Worm (Caenorhabditis elegans) whole organism, L4 larva: ENCODE data around the gene cpr-8.

ENCODE experiments used
- D1046.2 ChIP-seq: fragments of 200-800 bp; sonication (Bioruptor generic); IDR thresholded peaks from 2 replicates; pipeline ENCODE4 v1.3.6; 2022; ENCODE audit warnings: missing genetic modification characterization, missing compliant biosample characterization
- F37D6.2 ChIP-seq: sonication (generic microtip); optimal IDR thresholded peaks from 2 replicates; lab custom pipeline; 2016; ENCODE audit warnings: mild to moderate bottlenecking, missing genetic modification characterization, missing compliant biosample characterization
- T20F7.1 ChIP-seq: fragments of 200-800 bp; sonication (Bioruptor generic); optimal IDR thresholded peaks from 2 replicates; lab custom pipeline; 2018; ENCODE audit warnings: mild to moderate bottlenecking, missing genetic modification characterization, missing compliant biosample characterization
- T26A8.4 ChIP-seq: fragments of 200-800 bp; sonication (Bioruptor generic); IDR thresholded peaks from 2 replicates; pipeline ENCODE4 v1.3.6; 2022; ENCODE audit warnings: missing genetic modification characterization, missing compliant biosample characterization
- Y48G9A.11 ChIP-seq: fragments of 200-800 bp; sonication (Bioruptor generic); IDR thresholded peaks from 2 replicates; pipeline ENCODE4 v1.3.6; 2022; ENCODE audit warnings: missing genetic modification reagents, missing genetic modification characterization, missing compliant biosample characterization
- Y5F2A.4 ChIP-seq: fragments of 200-800 bp; sonication (Bioruptor generic); optimal IDR thresholded peaks from 2 replicates; lab custom pipeline; 2018; ENCODE audit warnings: mild to moderate bottlenecking, missing genetic modification characterization, missing compliant biosample characterization
- ZK337.2 ChIP-seq: fragments of 200-800 bp; sonication (Bioruptor generic); IDR thresholded peaks from 2 replicates; pipeline ENCODE4 v1.3.6; 2022; ENCODE audit warnings: missing genetic modification reagents, missing genetic modification characterization, missing compliant biosample characterization
- arid-1 ChIP-seq: fragments of 200-800 bp; sonication (Bioruptor generic); conservative IDR thresholded peaks from 2 replicates; pipeline ENCODE4 v1.3.6; 2022; ENCODE audit warnings: missing genetic modification reagents, missing genetic modification characterization, missing compliant biosample characterization
- ceh-32 ChIP-seq: sonication (generic microtip); optimal IDR thresholded peaks from 2 replicates; lab custom pipeline; 2016; ENCODE audit warnings: mild to moderate bottlenecking, missing genetic modification characterization, missing compliant biosample characterization; ENCODE audit not compliant: poor library complexity
- ceh-44 ChIP-seq: fragments of 200-800 bp; sonication (Bioruptor generic); IDR thresholded peaks from 2 replicates; pipeline ENCODE4 v1.3.6; 2022; ENCODE audit warnings: missing genetic modification reagents, missing genetic modification characterization, missing compliant biosample characterization
- ctbp-1 ChIP-seq: fragments of 200-800 bp; sonication (Bioruptor generic); IDR thresholded peaks from 2 replicates; pipeline ENCODE4 v1.3.6; 2022; ENCODE audit warnings: missing genetic modification reagents, missing genetic modification characterization, missing compliant biosample characterization
- daf-16 ChIP-seq, 3 experiments: sonication (generic microtip); optimal IDR thresholded peaks; 2 replicates each; lab custom pipeline; 2016 to 2017; ENCODE audit warnings: missing genetic modification characterization in 3 of 3, missing genetic modification reagents in 3 of 3, mild to moderate bottlenecking in 2 of 3, missing compliant biosample characterization in 2 of 3, missing biosample characterization in 1 of 3, moderate library complexity in 1 of 3
- dmd-6 ChIP-seq: fragments of 200-800 bp; sonication (Bioruptor generic); IDR thresholded peaks from 2 replicates; pipeline ENCODE4 v1.3.6; 2022; ENCODE audit warnings: missing genetic modification reagents, missing genetic modification characterization, missing compliant biosample characterization
- dmd-8 ChIP-seq: fragments of 200-800 bp; sonication (Bioruptor generic); IDR thresholded peaks from 2 replicates; pipeline ENCODE4 v1.3.6; 2022; ENCODE audit warnings: missing genetic modification characterization, missing compliant biosample characterization
- dmd-9 ChIP-seq: fragments of 200-800 bp; sonication (Bioruptor generic); IDR thresholded peaks from 2 replicates; pipeline ENCODE4 v1.3.6; 2022; ENCODE audit warnings: missing genetic modification reagents, missing genetic modification characterization, missing compliant biosample characterization
- dpl-1 ChIP-seq: fragments of 150-350 bp; optimal IDR thresholded peaks from 2 replicates; lab custom pipeline; 2014; ENCODE audit warnings: missing biosample characterization, missing genetic modification reagents, missing genetic modification characterization
- dve-1 ChIP-seq: sonication (generic microtip); optimal IDR thresholded peaks from 2 replicates; lab custom pipeline; 2017; ENCODE audit warnings: antibody characterized with exemption, mild to moderate bottlenecking, missing genetic modification characterization, missing compliant biosample characterization; ENCODE audit not compliant: insufficient read depth
- egl-43 ChIP-seq: fragments of 200-800 bp; sonication (Bioruptor generic); IDR thresholded peaks from 2 replicates; pipeline ENCODE4 v1.3.6; 2022; ENCODE audit warnings: missing genetic modification reagents, missing genetic modification characterization, missing compliant biosample characterization
- hif-1 ChIP-seq, 2 experiments: sonication (generic microtip); optimal IDR thresholded peaks; 2 replicates each; lab custom pipeline; 2016 to 2017; ENCODE audit warnings: missing compliant biosample characterization in 2 of 2, missing genetic modification characterization in 2 of 2, missing genetic modification reagents in 2 of 2, missing genotype in 2 of 2, mild to moderate bottlenecking in 1 of 2
- hlh-11 ChIP-seq: fragments of 200-800 bp; sonication (Bioruptor generic); optimal IDR thresholded peaks from 2 replicates; lab custom pipeline; 2018; ENCODE audit warnings: mild to moderate bottlenecking, missing genetic modification characterization, missing compliant biosample characterization
- hlh-30 ChIP-seq: sonication (generic microtip); optimal IDR thresholded peaks from 2 replicates; lab custom pipeline; 2017; ENCODE audit warnings: antibody characterized with exemption, mild to moderate bottlenecking, missing genetic modification characterization, missing compliant biosample characterization; ENCODE audit not compliant: insufficient read depth
- hmg-1.1 ChIP-seq: fragments of 200-800 bp; sonication (Bioruptor generic); IDR thresholded peaks from 2 replicates; pipeline ENCODE4 v1.3.6; 2022; ENCODE audit warnings: missing genetic modification reagents, missing genetic modification characterization, missing compliant biosample characterization
- jun-1 ChIP-seq: fragments of 150-350 bp; optimal IDR thresholded peaks from 2 replicates; lab custom pipeline; 2014; ENCODE audit warnings: missing biosample characterization, missing genetic modification reagents, missing genetic modification characterization
- lin-13 ChIP-seq: fragments of 150-350 bp; optimal IDR thresholded peaks from 2 replicates; lab custom pipeline; 2014; ENCODE audit warnings: missing biosample characterization, missing genetic modification reagents, missing genetic modification characterization
- lin-15B ChIP-seq: fragments of 150-350 bp; sonication (generic microtip); optimal IDR thresholded peaks from 3 replicates; lab custom pipeline; 2014; ENCODE audit warnings: missing biosample characterization, missing genetic modification characterization
- lin-38 ChIP-seq: fragments of 200-800 bp; sonication (Bioruptor generic); IDR thresholded peaks from 2 replicates; pipeline ENCODE4 v1.3.6; 2022; ENCODE audit warnings: missing genetic modification reagents, missing genetic modification characterization, missing compliant biosample characterization
- lir-3 ChIP-seq: sonication (generic microtip); optimal IDR thresholded peaks from 2 replicates; lab custom pipeline; 2016; ENCODE audit warnings: mild to moderate bottlenecking, missing genetic modification characterization, missing compliant biosample characterization
- lsy-2 ChIP-seq, 2 experiments: fragments of 150-350 bp in 1 of 2; sonication (generic microtip) in 1 of 2; optimal IDR thresholded peaks; 2 replicates each; lab custom pipeline; 2014 to 2017; ENCODE audit warnings: missing biosample characterization in 2 of 2, missing genetic modification characterization in 2 of 2
- mdl-1 ChIP-seq, 2 experiments: fragments of 150-350 bp in 1 of 2; sonication (generic microtip) in 1 of 2; optimal IDR thresholded peaks; 2 replicates each; lab custom pipeline; 2014 to 2017; ENCODE audit warnings: missing biosample characterization in 2 of 2, missing genetic modification characterization in 2 of 2
- mdt-29 ChIP-seq: fragments of 200-800 bp; sonication (Bioruptor generic); IDR thresholded peaks from 2 replicates; pipeline ENCODE4 v1.3.6; 2022; ENCODE audit warnings: missing genetic modification reagents, missing genetic modification characterization, missing compliant biosample characterization
- mep-1 ChIP-seq: fragments of 150-350 bp; sonication (generic microtip); optimal IDR thresholded peaks from 3 replicates; lab custom pipeline; 2014; ENCODE audit warnings: missing biosample characterization, missing genetic modification characterization
- mes-2 ChIP-seq: sonication (generic microtip); optimal IDR thresholded peaks from 2 replicates; lab custom pipeline; 2016; ENCODE audit warnings: missing genotype, mild to moderate bottlenecking, missing genetic modification characterization, missing compliant biosample characterization; ENCODE audit not compliant: poor library complexity, severe bottlenecking
- mxl-2 ChIP-seq: fragments of 200-800 bp; sonication (Bioruptor generic); conservative IDR thresholded peaks from 2 replicates; pipeline ENCODE4 v1.3.6; 2022; ENCODE audit warnings: missing genetic modification reagents, missing genetic modification characterization, missing compliant biosample characterization
- mxl-3 ChIP-seq: fragments of 200-800 bp; sonication (Bioruptor generic); optimal IDR thresholded peaks from 2 replicates; lab custom pipeline; 2018; ENCODE audit warnings: mild to moderate bottlenecking, missing genetic modification characterization, missing compliant biosample characterization
- nhr-10 ChIP-seq: fragments of 150-350 bp; optimal IDR thresholded peaks from 2 replicates; lab custom pipeline; 2014; ENCODE audit warnings: missing biosample characterization, missing genetic modification characterization
- nhr-102 ChIP-seq: sonication (generic microtip); optimal IDR thresholded peaks from 2 replicates; lab custom pipeline; 2016; ENCODE audit warnings: mild to moderate bottlenecking, missing genetic modification characterization, moderate library complexity, missing compliant biosample characterization
- nhr-11 ChIP-seq: fragments of 150-350 bp; optimal IDR thresholded peaks from 2 replicates; lab custom pipeline; 2014; ENCODE audit warnings: missing biosample characterization, missing genetic modification characterization
- nhr-28 ChIP-seq: fragments of 150-350 bp; optimal IDR thresholded peaks from 2 replicates; lab custom pipeline; 2014; ENCODE audit warnings: missing biosample characterization, missing genetic modification characterization
- nhr-6 ChIP-seq: fragments of 150-350 bp; optimal IDR thresholded peaks from 2 replicates; lab custom pipeline; 2014; ENCODE audit warnings: missing biosample characterization, missing genetic modification characterization
- nhr-76 ChIP-seq: fragments of 150-350 bp; optimal IDR thresholded peaks from 2 replicates; lab custom pipeline; 2014; ENCODE audit warnings: missing biosample characterization, missing genetic modification characterization
- nhr-77 ChIP-seq: fragments of 150-350 bp; optimal IDR thresholded peaks from 2 replicates; lab custom pipeline; 2014; ENCODE audit warnings: missing biosample characterization, missing genetic modification characterization
- php-3 ChIP-seq: fragments of 200-800 bp; sonication (Bioruptor generic); IDR thresholded peaks from 2 replicates; pipeline ENCODE4 v1.3.6; 2022; ENCODE audit warnings: missing genetic modification reagents, missing genetic modification characterization, missing compliant biosample characterization
- pqm-1 ChIP-seq: sonication (generic microtip); optimal IDR thresholded peaks from 2 replicates; lab custom pipeline; 2017; ENCODE audit warnings: missing biosample characterization, missing genetic modification characterization
- rbr-2 ChIP-seq: sonication (generic microtip); optimal IDR thresholded peaks from 2 replicates; lab custom pipeline; 2016; ENCODE audit warnings: missing genotype, missing genetic modification characterization, missing compliant biosample characterization
- snpc-1.2 ChIP-seq: fragments of 200-800 bp; sonication (Bioruptor generic); IDR thresholded peaks from 2 replicates; pipeline ENCODE4 v1.3.6; 2022; ENCODE audit warnings: missing genetic modification reagents, missing genetic modification characterization, missing compliant biosample characterization
- tra-1 ChIP-seq: fragments of 200-800 bp; sonication (Bioruptor generic); IDR thresholded peaks from 2 replicates; pipeline ENCODE4 v1.3.6; 2022; ENCODE audit warnings: missing genetic modification reagents, missing genetic modification characterization, missing compliant biosample characterization
- unc-62 ChIP-seq, 3 experiments: fragments of 150-350 bp in 1 of 3; sonication (generic microtip); optimal IDR thresholded peaks in 2 of 3; peaks in 1 of 3; 1 replicate in 1 of 3; 2 replicates in 2 of 3; lab custom pipeline; 2014 to 2017; ENCODE audit warnings: missing biosample characterization in 3 of 3, missing genetic modification characterization in 3 of 3, missing genetic modification reagents in 3 of 3, missing genotype in 1 of 3
- vab-7 ChIP-seq: fragments of 200-800 bp; sonication (Bioruptor generic); IDR thresholded peaks from 2 replicates; pipeline ENCODE4 v1.3.6; 2022; ENCODE audit warnings: missing genetic modification reagents, missing genetic modification characterization, missing compliant biosample characterization
- ztf-7 ChIP-seq: fragments of 150-350 bp; optimal IDR thresholded peaks from 2 replicates; lab custom pipeline; 2014; ENCODE audit warnings: missing biosample characterization, missing genetic modification characterization

The cpr-8 gene

DNA sequence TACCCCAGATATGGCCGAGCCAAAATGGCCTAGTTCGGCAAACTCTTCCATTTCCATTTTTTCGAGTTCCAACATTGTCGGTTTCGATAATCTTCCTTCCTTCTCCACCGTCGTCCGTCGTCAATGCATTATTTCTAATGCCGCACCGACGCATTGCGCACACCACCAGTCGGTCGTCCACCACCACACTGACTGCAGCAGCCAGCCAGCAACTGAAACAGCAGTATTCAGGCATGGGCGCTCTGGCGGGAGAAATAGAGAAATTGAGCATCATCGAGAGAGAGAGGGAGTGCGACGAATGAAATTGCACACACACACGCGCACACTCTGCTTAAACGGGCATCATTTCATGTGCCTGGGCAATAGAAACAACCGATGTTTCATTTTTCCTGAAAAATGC, 19.5 kb downstream of the cpr-8 start:
- TF ChIP-seq hif-1 (tag; optimal IDR thresholded peaks at IDR 0.05; lab: Kevin White, UChicago) (peak in 1 of 2 experiments; percentile 66), T26A8.4 (GFP tag; lab: Robert Waterston, UW) (peak; percentile 57), dve-1 (tag; lab: Kevin White, UChicago) (peak; percentile 72), ZK337.2 (GFP tag; lab: Robert Waterston, UW) (no peak), snpc-1.2 (GFP tag; lab: Robert Waterston, UW) (peak; percentile 28; the same call in 1 of the 2 replicates), D1046.2 (GFP tag; lab: Robert Waterston, UW) (no peak), Y5F2A.4 (GFP tag; lab: Kevin White, UChicago) (no peak), hmg-1.1 (GFP tag; lab: Robert Waterston, UW) (peak; percentile 75), nhr-11 (tag; lab: Kevin White, UChicago) (peak; percentile 54), ceh-32 (no peak), dmd-9 (GFP tag; lab: Robert Waterston, UW) (peak; percentile 42; the same call in 1 of the 2 replicates), hlh-30 (tag; lab: Kevin White, UChicago) (peak; percentile 60), nhr-6 (tag; lab: Kevin White, UChicago) (no peak), mep-1 (tag; lab: Kevin White, UChicago) (peak; percentile 65), dmd-6 (peak; percentile 49), nhr-10 (no peak), dpl-1 (GFP tag; lab: Kevin White, UChicago) (peak; percentile 5), dmd-8 (GFP tag; lab: Robert Waterston, UW) (no peak), lin-38 (GFP tag; lab: Robert Waterston, UW) (peak; percentile 22; the same call in 1 of the 2 replicates), jun-1 (no peak), lsy-2 (tag; optimal IDR thresholded peaks at IDR 0.05; lab: Kevin White, UChicago) (peak in 1 of 2 experiments; percentile 41), daf-16 (GFP tag; optimal IDR thresholded peaks at IDR 0.05; lab: Kevin White, UChicago) (peak in 1 of 2 experiments; percentile 14), daf-16 (tag; optimal IDR thresholded peaks at IDR 0.05; lab: Kevin White, UChicago) (peak; percentile 52), T20F7.1 (GFP tag; lab: Kevin White, UChicago) (no peak), ztf-7 (tag; lab: Kevin White, UChicago) (no peak), Y48G9A.11 (GFP tag; lab: Robert Waterston, UW) (no peak), ctbp-1 (GFP tag; lab: Robert Waterston, UW) (peak; percentile 55; the same call in 1 of the 2 replicates), lir-3 (tag; lab: Kevin White, UChicago) (no peak), lin-15B (tag; lab: Kevin White, UChicago) (no peak), hlh-11 (tag; lab: Kevin White, UChicago) (peak; percentile 78), arid-1 (0 out of 2 replicates have a peak, but pooled peaks have one; percentile 20), mxl-3 (peak; percentile 65), mes-2 (tag; lab: Kevin White, UChicago) (peak; percentile 60), nhr-28 (tag; lab: Kevin White, UChicago) (no peak), nhr-76 (tag; lab: Kevin White, UChicago) (no peak), mxl-2 (no peak), unc-62 (GFP tag; optimal IDR thresholded peaks at IDR 0.05 in 1 of 2; lab: Kevin White, UChicago) (peak in 1 of 2 experiments; percentile 57), unc-62 (tag; optimal IDR thresholded peaks at IDR 0.05; lab: Kevin White, UChicago) (no peak), tra-1 (peak; percentile 57; the same call in 1 of the 2 replicates), php-3 (GFP tag; lab: Robert Waterston, UW) (0 out of 2 replicates have a peak, but pooled peaks have one; percentile 22), vab-7 (no peak), egl-43 (GFP tag; lab: Robert Waterston, UW) (peak; percentile 64), ceh-44 (no peak), nhr-77 (tag; lab: Kevin White, UChicago) (peak; percentile 11), mdt-29 (GFP tag; lab: Robert Waterston, UW) (no peak; the same call in 1 of the 2 replicates), nhr-102 (tag; lab: Kevin White, UChicago) (peak; percentile 22), pqm-1 (no peak), rbr-2 (tag; lab: Kevin White, UChicago) (peak; percentile 67), F37D6.2 (peak; percentile 58), mdl-1 (tag; optimal IDR thresholded peaks at IDR 0.05; lab: Kevin White, UChicago) (peak in 1 of 2 experiments; percentile 71), lin-13 (no peak)
